Worm (Caenorhabditis elegans) whole organism, L1 larva: Measurements from ENCODE around the gene cah-4.
A peak's percentile ranks its signal among the peaks of the same experiment; 100 is the strongest.

ENCODE experiments used
- C34B4.2 ChIP-seq: sonication (generic microtip); optimal IDR thresholded peaks from 2 replicates; lab custom pipeline; 2017; ENCODE audit warnings: mild to moderate bottlenecking, missing genetic modification characterization, missing compliant biosample characterization
- Y116A8C.19 ChIP-seq: sonication (generic microtip); optimal IDR thresholded peaks from 2 replicates; lab custom pipeline; 2016; ENCODE audit warnings: missing compliant biosample characterization, missing genetic modification characterization, borderline replicate concordance
- ceh-8 ChIP-seq: fragments of 200-800 bp; sonication (Bioruptor generic); optimal IDR thresholded peaks from 2 replicates; lab custom pipeline; 2018; ENCODE audit warnings: mild to moderate bottlenecking, missing genetic modification characterization, moderate library complexity, missing compliant biosample characterization
- ces-1 ChIP-seq: fragments of 150-350 bp; optimal IDR thresholded peaks from 2 replicates; lab custom pipeline; 2014; ENCODE audit warnings: missing biosample characterization, missing genetic modification reagents, missing genetic modification characterization
- elt-2 ChIP-seq: sonication (generic microtip); optimal IDR thresholded peaks from 2 replicates; lab custom pipeline; 2016; ENCODE audit warnings: missing genetic modification characterization, mild to moderate bottlenecking, inconsistent platforms, missing compliant biosample characterization, missing genetic modification reagents
- fos-1 ChIP-seq: fragments of 150-350 bp; optimal IDR thresholded peaks from 2 replicates; lab custom pipeline; 2014; ENCODE audit warnings: missing biosample characterization, missing genetic modification characterization
- lin-14 ChIP-seq: fragments of 200-800 bp; sonication (Bioruptor generic); optimal IDR thresholded peaks from 2 replicates; lab custom pipeline; 2018; ENCODE audit warnings: mild to moderate bottlenecking, missing genetic modification characterization, moderate library complexity, missing compliant biosample characterization
- lsy-2 ChIP-seq, 2 experiments: fragments of 150-350 bp; optimal IDR thresholded peaks; 2 replicates each; lab custom pipeline; 2014; ENCODE audit warnings: missing biosample characterization in 2 of 2, missing genetic modification characterization in 2 of 2
- nhr-20 ChIP-seq: sonication (generic microtip); optimal IDR thresholded peaks from 2 replicates; lab custom pipeline; 2016; ENCODE audit warnings: mild to moderate bottlenecking, missing genetic modification characterization, missing compliant biosample characterization
- nhr-237 ChIP-seq: fragments of 150-350 bp; optimal IDR thresholded peaks from 2 replicates; lab custom pipeline; 2014; ENCODE audit warnings: missing biosample characterization, missing genetic modification characterization
- nhr-84 ChIP-seq: sonication (generic microtip); optimal IDR thresholded peaks from 2 replicates; lab custom pipeline; 2017; ENCODE audit warnings: missing biosample characterization, missing genetic modification characterization
- pqm-1 ChIP-seq: sonication (generic microtip); optimal IDR thresholded peaks from 3 replicates; lab custom pipeline; 2017; ENCODE audit warnings: missing biosample characterization, missing genetic modification characterization
- sup-37 ChIP-seq: fragments of 200-800 bp; sonication (Bioruptor generic); optimal IDR thresholded peaks from 2 replicates; lab custom pipeline; 2018; ENCODE audit warnings: mild to moderate bottlenecking, missing genetic modification characterization, missing compliant biosample characterization
- unc-62 ChIP-seq: fragments of 150-350 bp; optimal IDR thresholded peaks from 2 replicates; lab custom pipeline; 2014; ENCODE audit warnings: missing biosample characterization, missing genetic modification reagents, missing genetic modification characterization
- xbp-1 ChIP-seq: sonication (generic microtip); optimal IDR thresholded peaks from 2 replicates; lab custom pipeline; 2016; ENCODE audit warnings: missing genetic modification characterization, missing compliant biosample characterization

The cah-4 gene

ce11 chrX:13591953-13592352 lies 49.6 kb downstream of the cah-4 start:
- TF ChIP-seq ceh-8 (GFP tag; lab: Kevin White, UChicago) (peak; percentile 35), nhr-84 (tag; lab: Kevin White, UChicago) (no peak)

ce11 chrX:13592367-13592766 lies 50.0 kb downstream of the cah-4 start, which contains the start of gene F54B11.4:
TSS of gene F54B11.4 (plus strand) at chrX:13592667.
- TF ChIP-seq lin-14 (GFP tag; lab: Kevin White, UChicago) (no peak), Y116A8C.19 (tag; lab: Kevin White, UChicago) (no peak), elt-2 (tag; lab: Kevin White, UChicago) (no peak), unc-62 (GFP tag; lab: Kevin White, UChicago) (no peak), xbp-1 (tag; lab: Kevin White, UChicago) (no peak), fos-1 (tag; lab: Kevin White, UChicago) (no peak), sup-37 (no peak), C34B4.2 (tag; lab: Kevin White, UChicago) (no peak), nhr-20 (tag; lab: Kevin White, UChicago) (no peak), lsy-2 (tag; optimal IDR thresholded peaks at IDR 0.05; lab: Kevin White, UChicago) (no peak), nhr-84 (tag; lab: Kevin White, UChicago) (no peak), ces-1 (no peak), nhr-237 (tag; lab: Kevin White, UChicago) (no peak), pqm-1 (tag; lab: Kevin White, UChicago) (no peak)
